Worm (Caenorhabditis elegans) whole organism, L4 larva: ENCODE data around the gene str-38.

Experiments used
- F49E8.2 ChIP-seq: sonication (generic microtip); optimal IDR thresholded peaks from 2 replicates; lab custom pipeline; 2016; ENCODE audit warnings: missing compliant biosample characterization, mild to moderate bottlenecking, missing genetic modification characterization, borderline replicate concordance
- lsy-2 ChIP-seq, 2 experiments: fragments of 150-350 bp in 1 of 2; sonication (generic microtip) in 1 of 2; optimal IDR thresholded peaks; 2 replicates each; lab custom pipeline; 2014 to 2017; ENCODE audit warnings: missing biosample characterization in 2 of 2, missing genetic modification characterization in 2 of 2
- mep-1 ChIP-seq: fragments of 150-350 bp; sonication (generic microtip); optimal IDR thresholded peaks from 3 replicates; lab custom pipeline; 2014; ENCODE audit warnings: missing biosample characterization, missing genetic modification characterization
- nhr-237 ChIP-seq: sonication (generic microtip); optimal IDR thresholded peaks from 2 replicates; lab custom pipeline; 2017; ENCODE audit warnings: missing biosample characterization, missing genetic modification characterization
- nhr-76 ChIP-seq: fragments of 150-350 bp; optimal IDR thresholded peaks from 2 replicates; lab custom pipeline; 2014; ENCODE audit warnings: missing biosample characterization, missing genetic modification characterization
- pqm-1 ChIP-seq: sonication (generic microtip); optimal IDR thresholded peaks from 2 replicates; lab custom pipeline; 2017; ENCODE audit warnings: missing biosample characterization, missing genetic modification characterization
- snpc-4 ChIP-seq: fragments of 150-350 bp; optimal IDR thresholded peaks from 2 replicates; lab custom pipeline; 2014; ENCODE audit warnings: missing biosample characterization, missing genetic modification characterization

- no peak for TF ChIP-seq nhr-76 (tag; lab: Kevin White, UChicago)
- TF ChIP-seq lsy-2 (tag; optimal IDR thresholded peaks at IDR 0.05; lab: Kevin White, UChicago) = no peak
- TF ChIP-seq pqm-1 (tag; lab: Kevin White, UChicago) = no peak
- no peak for TF ChIP-seq nhr-237 (tag; lab: Kevin White, UChicago)
- TF ChIP-seq F49E8.2 (tag; lab: Kevin White, UChicago) = no peak
- TF ChIP-seq mep-1 (tag; lab: Kevin White, UChicago) = no peak
- no peak for TF ChIP-seq snpc-4 (tag; lab: Kevin White, UChicago)
Measured at ce11 chrV:15702263-15702662, 29.8 kb downstream of the str-38 start, which contains the start of gene nhr-53.
